Worm (Caenorhabditis elegans) whole organism, late embryonic: ENCODE results near the gene C09H5.7.

ENCODE experiments used
- Y22D7AL.16 ChIP-seq: sonication (generic microtip); optimal IDR thresholded peaks from 2 replicates; lab custom pipeline; 2016; ENCODE audit warnings: missing genetic modification characterization, missing compliant biosample characterization
- ama-1 ChIP-seq: fragments of 150-350 bp; optimal IDR thresholded peaks from 2 replicates; lab custom pipeline; 2014
- ceh-14 ChIP-seq: sonication (generic microtip); optimal IDR thresholded peaks from 2 replicates; lab custom pipeline; 2016; ENCODE audit warnings: missing genotype, missing genetic modification characterization, missing compliant biosample characterization
- ceh-19 ChIP-seq: fragments of 200-800 bp; sonication (Bioruptor generic); optimal IDR thresholded peaks from 2 replicates; lab custom pipeline; 2018; ENCODE audit warnings: mild to moderate bottlenecking, missing genetic modification characterization, missing compliant biosample characterization
- ceh-30 ChIP-seq: fragments of 150-350 bp; optimal IDR thresholded peaks from 2 replicates; lab custom pipeline; 2014; ENCODE audit warnings: missing biosample characterization, missing genetic modification characterization
- ceh-45 ChIP-seq: fragments of 200-800 bp; sonication (Bioruptor generic); IDR thresholded peaks from 2 replicates; pipeline ENCODE4 v1.3.6; 2022; ENCODE audit warnings: missing genetic modification reagents, missing genetic modification characterization, missing compliant biosample characterization
- ets-4 ChIP-seq: sonication (generic microtip); optimal IDR thresholded peaks from 2 replicates; lab custom pipeline; 2016; ENCODE audit warnings: missing genetic modification characterization, missing compliant biosample characterization
- fkh-10 ChIP-seq: fragments of 150-350 bp; optimal IDR thresholded peaks from 2 replicates; lab custom pipeline; 2014; ENCODE audit warnings: missing biosample characterization, missing genetic modification reagents, missing genetic modification characterization
- hlh-13 ChIP-seq: fragments of 200-800 bp; sonication (Bioruptor generic); optimal IDR thresholded peaks from 2 replicates; lab custom pipeline; 2018; ENCODE audit warnings: mild to moderate bottlenecking, missing genetic modification characterization, missing compliant biosample characterization
- pha-4 ChIP-seq: fragments of 150-350 bp; optimal IDR thresholded peaks from 2 replicates; lab custom pipeline; 2018; ENCODE audit warnings: missing biosample characterization, missing genetic modification reagents, missing genetic modification characterization
- pros-1 ChIP-seq: fragments of 150-350 bp; optimal IDR thresholded peaks from 2 replicates; lab custom pipeline; 2014; ENCODE audit warnings: missing biosample characterization, missing genetic modification reagents, missing genetic modification characterization
- unc-86 ChIP-seq: sonication (generic microtip); optimal IDR thresholded peaks from 2 replicates; lab custom pipeline; 2016; ENCODE audit warnings: missing genetic modification characterization, missing compliant biosample characterization

DNA sequence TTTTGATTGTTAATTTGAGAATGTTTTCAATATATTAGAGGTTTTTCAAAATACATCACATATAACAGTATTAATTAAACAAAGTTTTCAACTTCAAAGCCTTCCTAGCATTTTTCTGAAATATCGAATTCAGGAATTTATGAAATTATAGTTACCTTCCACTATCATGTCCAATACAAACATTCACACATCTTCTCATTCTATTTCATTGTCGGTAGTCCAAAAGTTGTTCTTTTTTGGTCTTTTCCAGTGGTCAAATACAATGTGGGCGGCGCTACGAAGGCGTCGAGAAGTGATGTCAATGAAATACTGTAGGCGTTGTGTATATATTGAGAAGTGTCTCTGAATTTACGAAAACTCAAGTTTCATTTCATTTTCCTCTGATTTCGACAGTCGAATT is 9.3 kb downstream of the C09H5.7 start, which contains the start of gene catp-3:
- no peak for TF ChIP-seq ceh-14 (tag; lab: Kevin White, UChicago)
- TF ChIP-seq ama-1: no peak
- TF ChIP-seq fkh-10 (GFP tag; lab: Kevin White, UChicago): no peak
- TF ChIP-seq ceh-19 (GFP tag; lab: Kevin White, UChicago): no peak
- TF ChIP-seq unc-86 (tag; lab: Kevin White, UChicago): no peak
- TF ChIP-seq hlh-13 (GFP tag; lab: Kevin White, UChicago): no peak
- TF ChIP-seq Y22D7AL.16 (tag; lab: Kevin White, UChicago): no peak
- no peak for TF ChIP-seq pha-4
- no peak for TF ChIP-seq pros-1
- no peak for TF ChIP-seq ets-4 (tag; lab: Kevin White, UChicago)
- no peak for TF ChIP-seq ceh-30
- no peak for TF ChIP-seq ceh-45 (GFP tag; lab: Robert Waterston, UW)
